Worm (Caenorhabditis elegans) whole organism, L4/young adult: ENCODE results near the gene Y53C12B.7.
A peak's percentile ranks its signal among the peaks of the same experiment; 100 is the strongest.

Source experiments
- W03F9.2 ChIP-seq: fragments of 150-350 bp; optimal IDR thresholded peaks from 2 replicates; lab custom pipeline; 2014; ENCODE audit warnings: missing biosample characterization, missing genetic modification characterization
- dao-5 ChIP-seq: sonication (generic microtip); optimal IDR thresholded peaks from 2 replicates; lab custom pipeline; 2016; ENCODE audit warnings: missing genotype, missing genetic modification characterization, moderate library complexity, missing compliant biosample characterization

ce11 chrII:9769797-9770520 is 16.9 kb upstream of the Y53C12B.7 start, which contains the start of gene aqp-10:
- peak; percentile 53 for TF ChIP-seq W03F9.2 (tag; lab: Kevin White, UChicago)
- TF ChIP-seq dao-5 (tag; lab: Kevin White, UChicago): no peak
